Worm (Caenorhabditis elegans) whole organism, young adult: Measurements from ENCODE around the gene K09E2.2.

ENCODE experiments used
- B0035.1 ChIP-seq: sonication (generic microtip); optimal IDR thresholded peaks from 2 replicates; lab custom pipeline; 2016; ENCODE audit warnings: missing genetic modification characterization, mild to moderate bottlenecking, missing compliant biosample characterization, missing genotype, missing genetic modification reagents
- F10E7.11 ChIP-seq: sonication (generic microtip); optimal IDR thresholded peaks from 2 replicates; lab custom pipeline; 2017; ENCODE audit warnings: mild to moderate bottlenecking, missing genetic modification characterization, moderate library complexity, missing compliant biosample characterization
- F22D6.2 ChIP-seq: sonication (generic microtip); optimal IDR thresholded peaks from 2 replicates; lab custom pipeline; 2016; ENCODE audit warnings: mild to moderate bottlenecking, missing genetic modification characterization, missing compliant biosample characterization
- F23B12.7 ChIP-seq: sonication (generic microtip); optimal IDR thresholded peaks from 2 replicates; lab custom pipeline; 2017; ENCODE audit warnings: missing genetic modification characterization, mild to moderate bottlenecking, missing compliant biosample characterization, antibody characterized with exemption, moderate library complexity; ENCODE audit not compliant: insufficient read depth
- F33H1.4 ChIP-seq: fragments of 200-800 bp; sonication (Bioruptor generic); IDR thresholded peaks from 2 replicates; pipeline ENCODE4 v1.3.6; 2022; ENCODE audit warnings: missing genetic modification reagents, missing genetic modification characterization, missing compliant biosample characterization
- F49E8.2 ChIP-seq: sonication (generic microtip); optimal IDR thresholded peaks from 3 replicates; lab custom pipeline; 2017; ENCODE audit warnings: missing genetic modification characterization, mild to moderate bottlenecking, missing compliant biosample characterization, antibody characterized with exemption, moderate library complexity; ENCODE audit not compliant: insufficient read depth
- K12H6.12 ChIP-seq: fragments of 200-800 bp; sonication (Bioruptor generic); optimal IDR thresholded peaks from 2 replicates; lab custom pipeline; 2018; ENCODE audit warnings: mild to moderate bottlenecking, missing genetic modification characterization, missing compliant biosample characterization
- Y56A3A.18 ChIP-seq: fragments of 200-800 bp; sonication (Bioruptor generic); IDR thresholded peaks from 2 replicates; pipeline ENCODE4 v1.3.6; 2022; ENCODE audit warnings: missing genetic modification reagents, missing genetic modification characterization, missing compliant biosample characterization
- Y95B8A.8 ChIP-seq: fragments of 200-800 bp; sonication (Bioruptor generic); IDR thresholded peaks from 2 replicates; pipeline ENCODE4 v1.3.6; 2022; ENCODE audit warnings: missing genetic modification reagents, missing genetic modification characterization, missing compliant biosample characterization
- ama-1 ChIP-seq, 3 experiments: fragments of 150-350 bp in 1 of 3; sonication (generic microtip) in 2 of 3; optimal IDR thresholded peaks; 2 replicates each; lab custom pipeline; 2014 to 2018; ENCODE audit warnings: missing biosample characterization in 2 of 3, missing genetic modification characterization in 2 of 3, missing genetic modification reagents in 2 of 3
- atf-7 ChIP-seq: sonication (generic microtip); optimal IDR thresholded peaks from 2 replicates; lab custom pipeline; 2017; ENCODE audit warnings: mild to moderate bottlenecking, missing genetic modification characterization, missing compliant biosample characterization
- athp-1 ChIP-seq: sonication (generic microtip); optimal IDR thresholded peaks from 2 replicates; lab custom pipeline; 2017; ENCODE audit warnings: mild to moderate bottlenecking, missing genetic modification characterization, missing compliant biosample characterization
- attf-5 ChIP-seq: fragments of 200-800 bp; sonication (Bioruptor generic); optimal IDR thresholded peaks from 2 replicates; lab custom pipeline; 2018; ENCODE audit warnings: mild to moderate bottlenecking, missing genetic modification characterization, missing compliant biosample characterization
- ceh-27 ChIP-seq: fragments of 200-800 bp; sonication (Bioruptor generic); optimal IDR thresholded peaks from 2 replicates; lab custom pipeline; 2018; ENCODE audit warnings: mild to moderate bottlenecking, missing genetic modification characterization, moderate library complexity, missing compliant biosample characterization
- ceh-79 ChIP-seq: sonication (generic microtip); optimal IDR thresholded peaks from 2 replicates; lab custom pipeline; 2017; ENCODE audit warnings: mild to moderate bottlenecking, missing genetic modification characterization, missing compliant biosample characterization
- chd-7 ChIP-seq: sonication (generic microtip); optimal IDR thresholded peaks from 2 replicates; lab custom pipeline; 2016; ENCODE audit warnings: mild to moderate bottlenecking, missing genetic modification characterization, moderate library complexity, missing compliant biosample characterization
- die-1 ChIP-seq: sonication (generic microtip); optimal IDR thresholded peaks from 2 replicates; lab custom pipeline; 2016; ENCODE audit warnings: missing genotype, mild to moderate bottlenecking, missing genetic modification characterization, missing compliant biosample characterization
- dox-1 ChIP-seq: fragments of 200-800 bp; sonication (Bioruptor generic); IDR thresholded peaks from 2 replicates; pipeline ENCODE4 v1.3.6; 2022; ENCODE audit warnings: missing genetic modification reagents, missing genetic modification characterization, missing compliant biosample characterization
- dpff-1 ChIP-seq: sonication (generic microtip); optimal IDR thresholded peaks from 2 replicates; lab custom pipeline; 2017; ENCODE audit warnings: mild to moderate bottlenecking, missing genetic modification characterization, missing compliant biosample characterization
- egl-44 ChIP-seq: fragments of 200-800 bp; sonication (Bioruptor generic); IDR thresholded peaks from 2 replicates; pipeline ENCODE4 v1.3.6; 2022; ENCODE audit warnings: missing genetic modification reagents, missing genetic modification characterization, missing compliant biosample characterization
- egrh-3 ChIP-seq: fragments of 200-800 bp; sonication (Bioruptor generic); IDR thresholded peaks from 2 replicates; pipeline ENCODE4 v1.3.6; 2022; ENCODE audit warnings: missing genetic modification reagents, missing genetic modification characterization, missing compliant biosample characterization
- fkh-3 ChIP-seq: sonication (generic microtip); optimal IDR thresholded peaks from 2 replicates; lab custom pipeline; 2016; ENCODE audit warnings: mild to moderate bottlenecking, missing genetic modification characterization, missing compliant biosample characterization
- gei-17 ChIP-seq: fragments of 200-800 bp; sonication (Bioruptor generic); optimal IDR thresholded peaks from 2 replicates; lab custom pipeline; 2018; ENCODE audit warnings: mild to moderate bottlenecking, missing genetic modification characterization, missing compliant biosample characterization
- hlh-26 ChIP-seq: fragments of 200-800 bp; sonication (Bioruptor generic); conservative IDR thresholded peaks from 2 replicates; pipeline ENCODE4 v1.3.6; 2022; ENCODE audit warnings: missing genetic modification reagents, missing genetic modification characterization, missing compliant biosample characterization
- let-526 ChIP-seq: fragments of 200-800 bp; sonication (Bioruptor generic); IDR thresholded peaks from 2 replicates; pipeline ENCODE4 v1.3.6; 2022; ENCODE audit warnings: missing genetic modification reagents, missing genetic modification characterization, missing compliant biosample characterization
- lin-26 ChIP-seq: fragments of 200-800 bp; sonication (Bioruptor generic); IDR thresholded peaks from 2 replicates; pipeline ENCODE4 v1.3.6; 2022; ENCODE audit warnings: missing genetic modification reagents, missing genetic modification characterization, missing compliant biosample characterization
- lin-35 ChIP-seq, 3 experiments: fragments of 150-350 bp in 2 of 3; sonication (generic microtip) in 1 of 3; optimal IDR thresholded peaks; 2 replicates each; lab custom pipeline; 2014 to 2018; ENCODE audit warnings: missing biosample characterization in 3 of 3, missing genetic modification characterization in 3 of 3, missing genetic modification reagents in 3 of 3
- lin-40 ChIP-seq: sonication (generic microtip); optimal IDR thresholded peaks from 2 replicates; lab custom pipeline; 2016; ENCODE audit warnings: missing genetic modification characterization, mild to moderate bottlenecking, missing compliant biosample characterization, missing genotype, missing genetic modification reagents
- lir-1 ChIP-seq: fragments of 200-800 bp; sonication (Bioruptor generic); conservative IDR thresholded peaks from 2 replicates; pipeline ENCODE4 v1.3.6; 2022; ENCODE audit warnings: missing genetic modification reagents, missing genetic modification characterization, missing compliant biosample characterization
- lsl-1 ChIP-seq: fragments of 200-800 bp; sonication (Bioruptor generic); optimal IDR thresholded peaks from 2 replicates; lab custom pipeline; 2018; ENCODE audit warnings: mild to moderate bottlenecking, missing genetic modification characterization, moderate library complexity, missing compliant biosample characterization
- lsy-27 ChIP-seq: sonication (generic microtip); optimal IDR thresholded peaks from 2 replicates; lab custom pipeline; 2017; ENCODE audit warnings: missing genetic modification characterization, mild to moderate bottlenecking, missing compliant biosample characterization, antibody characterized with exemption, missing genotype, borderline replicate concordance; ENCODE audit not compliant: insufficient read depth
- madf-8 ChIP-seq: fragments of 200-800 bp; sonication (Bioruptor generic); conservative IDR thresholded peaks from 2 replicates; pipeline ENCODE4 v1.3.6; 2022; ENCODE audit warnings: missing genetic modification reagents, missing genetic modification characterization, missing compliant biosample characterization
- mes-4 ChIP-seq: sonication (generic microtip); optimal IDR thresholded peaks from 2 replicates; lab custom pipeline; 2016; ENCODE audit warnings: missing genotype, missing genetic modification characterization, missing compliant biosample characterization
- nfya-2 ChIP-seq: fragments of 200-800 bp; sonication (Bioruptor generic); IDR thresholded peaks from 2 replicates; pipeline ENCODE4 v1.3.6; 2022; ENCODE audit warnings: missing genetic modification reagents, missing genetic modification characterization, missing compliant biosample characterization
- nfyb-1 ChIP-seq: fragments of 200-800 bp; sonication (Bioruptor generic); IDR thresholded peaks from 2 replicates; pipeline ENCODE4 v1.3.6; 2022; ENCODE audit warnings: missing genetic modification reagents, missing genetic modification characterization, missing compliant biosample characterization
- nhr-27 ChIP-seq: fragments of 200-800 bp; sonication (Bioruptor generic); optimal IDR thresholded peaks from 2 replicates; lab custom pipeline; 2018; ENCODE audit warnings: mild to moderate bottlenecking, missing genetic modification characterization, moderate library complexity, missing compliant biosample characterization
- nhr-90 ChIP-seq: sonication (generic microtip); optimal IDR thresholded peaks from 2 replicates; lab custom pipeline; 2016; ENCODE audit warnings: missing genotype, mild to moderate bottlenecking, missing genetic modification characterization, missing compliant biosample characterization
- rec-8 ChIP-seq, 2 experiments: sonication (generic microtip); optimal IDR thresholded peaks; 2 replicates each; lab custom pipeline; 2016; ENCODE audit warnings: mild to moderate bottlenecking in 2 of 2, missing genetic modification characterization in 2 of 2, missing genetic modification reagents in 2 of 2, missing genotype in 2 of 2, missing biosample characterization in 1 of 2, missing compliant biosample characterization in 1 of 2, moderate library complexity in 1 of 2
- rpc-1 ChIP-seq, 2 experiments: fragments of 150-350 bp in 1 of 2; sonication (generic microtip) in 1 of 2; optimal IDR thresholded peaks; 2 replicates each; lab custom pipeline; 2014 to 2018; ENCODE audit warnings: missing biosample characterization in 1 of 2, missing genetic modification characterization in 1 of 2, missing genetic modification reagents in 1 of 2, missing genotype in 1 of 2
- sptf-2 ChIP-seq: fragments of 200-800 bp; sonication (Bioruptor generic); optimal IDR thresholded peaks from 2 replicates; lab custom pipeline; 2018; ENCODE audit warnings: mild to moderate bottlenecking, missing genetic modification characterization, missing compliant biosample characterization
- tbp1 ChIP-seq: fragments of 200-800 bp; sonication (Bioruptor generic); optimal IDR thresholded peaks from 2 replicates; lab custom pipeline; 2018; ENCODE audit warnings: mild to moderate bottlenecking, missing genetic modification characterization, missing compliant biosample characterization
- tlf-1 ChIP-seq: fragments of 200-800 bp; sonication (Bioruptor generic); optimal IDR thresholded peaks from 2 replicates; lab custom pipeline; 2018; ENCODE audit warnings: mild to moderate bottlenecking, missing genetic modification characterization, missing compliant biosample characterization
- ztf-3 ChIP-seq: fragments of 200-800 bp; sonication (Bioruptor generic); optimal IDR thresholded peaks from 2 replicates; lab custom pipeline; 2018; ENCODE audit warnings: mild to moderate bottlenecking, missing genetic modification characterization, missing compliant biosample characterization

Gene K09E2.2

DNA sequence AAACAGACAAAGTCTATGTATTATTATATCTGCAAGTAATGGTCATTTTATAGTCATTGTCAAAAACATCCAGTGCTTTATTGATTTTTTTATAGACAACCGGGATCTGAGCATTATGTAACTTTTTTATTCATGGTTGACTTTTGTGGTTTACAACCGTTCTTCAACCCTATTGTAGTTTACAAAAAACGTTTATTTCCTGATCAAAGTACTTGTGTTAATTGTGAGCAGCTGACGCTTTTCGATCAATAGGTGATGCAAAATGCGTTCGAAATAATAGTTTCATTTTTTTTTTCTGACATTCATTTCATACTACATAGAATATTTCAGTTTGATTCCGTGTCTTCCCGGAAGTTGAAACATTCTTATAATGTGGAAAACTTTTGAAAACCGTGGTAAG lies at the start of gene K09E2.2, which contains the start of gene K09E2.3:
Gene K09E2.2 (plus strand): TSS at position 301 of the 400 bp plus-strand sequence.
Gene K09E2.3 (plus strand): TSS at position 325 of the 400 bp plus-strand sequence.
- TF ChIP-seq ceh-27 (GFP tag; lab: Kevin White, UChicago) (no peak), rpc-1 (optimal IDR thresholded peaks at IDR 0.05; lab: Kevin White, UChicago) (no peak), rpc-1 (tag; optimal IDR thresholded peaks at IDR 0.05; lab: Kevin White, UChicago) (no peak)

- TF ChIP-seq attf-5 (peak; percentile 46), tlf-1 (GFP tag; lab: Kevin White, UChicago) (no peak), mes-4 (tag; lab: Kevin White, UChicago) (no peak), F49E8.2 (no peak), gei-17 (GFP tag; lab: Kevin White, UChicago) (peak; percentile 23), egl-44 (GFP tag; lab: Robert Waterston, UW) (no peak), let-526 (GFP tag; lab: Robert Waterston, UW) (no peak), F22D6.2 (tag; lab: Kevin White, UChicago) (no peak), lir-1 (GFP tag; lab: Robert Waterston, UW) (no peak), Y56A3A.18 (GFP tag; lab: Robert Waterston, UW) (no peak), rpc-1 (optimal IDR thresholded peaks at IDR 0.05; lab: Kevin White, UChicago) (peak; percentile 74), rpc-1 (tag; optimal IDR thresholded peaks at IDR 0.05; lab: Kevin White, UChicago) (peak; percentile 91), lin-35 (GFP tag; optimal IDR thresholded peaks at IDR 0.05; lab: Kevin White, UChicago) (peak in 1 of 3 experiments; percentile 11), F23B12.7 (no peak), chd-7 (tag; lab: Kevin White, UChicago) (peak; percentile 37), ztf-3 (GFP tag; lab: Kevin White, UChicago) (no peak), K12H6.12 (tag; lab: Kevin White, UChicago) (no peak), lsl-1 (no peak), nhr-27 (tag; lab: Kevin White, UChicago) (no peak), nfya-2 (GFP tag; lab: Robert Waterston, UW) (0 out of 2 replicates have a peak, but pooled peaks have one; percentile 25), atf-7 (tag; lab: Kevin White, UChicago) (no peak), fkh-3 (no peak), dpff-1 (tag; lab: Kevin White, UChicago) (no peak), madf-8 (no peak), lin-26 (GFP tag; lab: Robert Waterston, UW) (peak; percentile 88), Y95B8A.8 (no peak), athp-1 (tag; lab: Kevin White, UChicago) (no peak), ceh-79 (tag; lab: Kevin White, UChicago) (no peak), nhr-90 (tag; lab: Kevin White, UChicago) (peak; percentile 64), sptf-2 (GFP tag; lab: Kevin White, UChicago) (peak; percentile 56), nfyb-1 (GFP tag; lab: Robert Waterston, UW) (peak; percentile 79), egrh-3 (GFP tag; lab: Robert Waterston, UW) (no peak), dox-1 (GFP tag; lab: Robert Waterston, UW) (peak; percentile 53; the same call in 1 of the 2 replicates), B0035.1 (tag; lab: Kevin White, UChicago) (no peak), ama-1 (optimal IDR thresholded peaks at IDR 0.05; lab: Kevin White, UChicago) (no peak), ama-1 (GFP tag; optimal IDR thresholded peaks at IDR 0.05; lab: Kevin White, UChicago) (peak in 1 of 2 experiments; percentile 74), F10E7.11 (tag; lab: Kevin White, UChicago) (no peak), lsy-27 (tag; lab: Kevin White, UChicago) (no peak), rec-8 (tag; optimal IDR thresholded peaks at IDR 0.05; lab: Kevin White, UChicago) (peak; percentile 10 to 59), F33H1.4 (GFP tag; lab: Robert Waterston, UW) (no peak), lin-40 (tag; lab: Kevin White, UChicago) (peak; percentile 65), die-1 (tag; lab: Kevin White, UChicago) (peak; percentile 62), tbp1 (GFP tag; lab: Kevin White, UChicago) (peak; percentile 84), hlh-26 (GFP tag; lab: Robert Waterston, UW) (no peak)
Observed at ce11 chrX:8623840-8624591, 48.8 kb upstream of the K09E2.2 start.
